Worm (Caenorhabditis elegans): ENCODE data around the gene dop-6.

Gene dop-6

ce11 chrX:4297452-4297851 lies 23.2 kb upstream of the dop-6 start, which contains the start of gene paf-2:
paf-2 (minus strand) TSS chrX:4297741.
- peak; percentile 1 for TF ChIP-seq egl-5 (tag; optimal IDR thresholded peaks at IDR 0.05)
- no peak for TF ChIP-seq mdl-1 (tag; optimal IDR thresholded peaks at IDR 0.05)
- TF ChIP-seq lin-39 (tag; optimal IDR thresholded peaks at IDR 0.05): peak; percentile 21

DNA sequence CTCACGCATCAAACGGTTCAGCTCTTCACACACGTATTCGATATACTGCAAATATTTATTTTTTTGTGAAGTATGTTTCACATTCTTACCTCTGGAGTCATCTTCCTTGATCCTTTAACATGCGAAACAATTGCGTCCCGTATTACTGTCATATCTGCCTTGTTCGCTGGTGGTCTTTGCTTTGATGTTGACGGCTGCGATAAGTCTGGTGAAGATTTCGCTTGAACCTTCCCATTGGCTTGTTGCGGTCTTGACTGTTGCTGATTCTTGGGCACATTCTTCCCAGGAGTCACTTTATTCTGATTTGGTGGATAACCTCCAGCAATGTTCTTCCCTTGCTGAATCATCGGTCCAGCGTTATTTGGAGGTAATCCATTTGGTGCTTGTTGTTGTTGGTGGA lies 17.5 kb upstream of the dop-6 start:
- no peak for TF ChIP-seq nhr-76 (tag; optimal IDR thresholded peaks at IDR 0.05)
- TF ChIP-seq elt-3 (tag; optimal IDR thresholded peaks at IDR 0.05): no peak
- no peak for TF ChIP-seq R02D3.7 (tag; optimal IDR thresholded peaks at IDR 0.05)
- TF ChIP-seq fos-1 (tag; optimal IDR thresholded peaks at IDR 0.05): no peak
- no peak for TF ChIP-seq nhr-28 (tag; optimal IDR thresholded peaks at IDR 0.05)
- no peak for TF ChIP-seq eor-1 (tag; optimal IDR thresholded peaks at IDR 0.05)
- no peak for TF ChIP-seq pha-4 (tag; optimal IDR thresholded peaks at IDR 0.05)
- no peak for TF ChIP-seq jun-1 (tag; optimal IDR thresholded peaks at IDR 0.05)
- TF ChIP-seq ceh-16 (tag; optimal IDR thresholded peaks at IDR 0.05): no peak
- no peak for TF ChIP-seq nhr-77 (tag; optimal IDR thresholded peaks at IDR 0.05)
- no peak for TF ChIP-seq snpc-4 (tag; optimal IDR thresholded peaks at IDR 0.05)
- TF ChIP-seq elt-2 (tag; optimal IDR thresholded peaks at IDR 0.05): no peak
- no peak for TF ChIP-seq nhr-67 (tag; optimal IDR thresholded peaks at IDR 0.05)
- no peak for TF ChIP-seq hmg-11 (tag; optimal IDR thresholded peaks at IDR 0.05)
- TF ChIP-seq nhr-43 (tag; optimal IDR thresholded peaks at IDR 0.05; ENCODE audit: poor library complexity, severe bottlenecking): no peak
- no peak for TF ChIP-seq nhr-11 (tag; optimal IDR thresholded peaks at IDR 0.05)

- TF ChIP-seq nhr-237 (tag; optimal IDR thresholded peaks at IDR 0.05): no peak
- TF ChIP-seq elt-3 (tag; optimal IDR thresholded peaks at IDR 0.05): no peak
Observed at ce11 chrX:4306861-4307260, 13.8 kb upstream of the dop-6 start, which contains the start of gene pqn-15. pqn-15 (minus strand) TSS chrX:4306961.

DNA sequence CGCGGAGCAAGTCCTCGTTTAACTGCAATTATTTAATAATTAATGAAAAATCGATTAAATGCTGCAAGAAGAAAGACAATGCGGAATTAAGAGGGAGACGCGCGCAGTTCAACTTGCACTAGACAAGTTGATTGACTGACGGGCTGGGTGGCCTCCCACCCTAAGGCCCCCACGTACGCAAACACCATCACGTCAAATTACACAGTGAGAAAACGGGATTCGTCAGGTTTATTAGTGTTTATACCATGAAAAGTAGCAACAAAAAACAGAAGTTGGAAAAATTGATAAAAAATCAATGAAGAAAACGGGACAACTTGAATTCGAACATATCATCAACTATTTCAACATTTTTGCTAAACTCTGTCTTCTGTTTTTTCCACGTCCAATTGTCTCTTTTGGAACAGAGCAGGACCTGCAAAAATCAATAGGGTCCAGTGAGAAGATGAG lies 13.1 kb upstream of the dop-6 start:
- TF ChIP-seq nfya-1 (tag; optimal IDR thresholded peaks at IDR 0.05; ENCODE audit: insufficient read depth) (peak; percentile 44), nhr-25 (tag; optimal IDR thresholded peaks at IDR 0.05) (peak; percentile 50), elt-2 (tag; optimal IDR thresholded peaks at IDR 0.05) (peak; percentile 25), nhr-11 (tag; optimal IDR thresholded peaks at IDR 0.05) (no peak), elt-1 (tag; optimal IDR thresholded peaks at IDR 0.05) (no peak), lsy-12 (tag; optimal IDR thresholded peaks at IDR 0.05) (peak; percentile 19), hmg-11 (tag; optimal IDR thresholded peaks at IDR 0.05) (peak; percentile 75)

DNA sequence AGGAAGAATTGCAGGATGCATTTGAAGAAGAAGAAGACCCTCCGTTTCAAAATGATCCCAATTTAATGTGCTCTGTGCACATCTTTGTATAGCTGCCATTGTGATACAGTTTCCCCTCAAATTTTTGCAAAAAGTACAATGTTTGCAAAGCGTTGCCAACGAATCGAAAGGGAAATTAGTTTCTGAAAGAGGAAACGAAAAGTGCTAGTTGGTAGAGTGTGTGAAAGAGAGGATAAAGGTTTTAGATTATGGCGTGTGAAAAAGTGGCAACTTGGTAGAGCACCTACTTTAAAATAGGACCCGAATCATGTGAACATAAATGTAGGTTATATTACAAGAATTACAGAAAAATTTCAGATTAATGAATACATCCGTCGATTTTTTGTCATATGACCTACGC lies 9.0 kb upstream of the dop-6 start, which contains the start of gene C52B9.8:
TSS of gene C52B9.8 (minus strand) at position 101 of the 400 bp plus-strand sequence.
- TF ChIP-seq tbx-2 (tag; optimal IDR thresholded peaks at IDR 0.05) (no peak), zag-1 (tag; optimal IDR thresholded peaks at IDR 0.05) (no peak), elt-2 (tag; optimal IDR thresholded peaks at IDR 0.05) (no peak), unc-62 (GFP tag; optimal IDR thresholded peaks at IDR 0.05) (no peak), pha-4 (tag; optimal IDR thresholded peaks at IDR 0.05) (no peak), nhr-77 (tag; optimal IDR thresholded peaks at IDR 0.05) (no peak), fkh-10 (GFP tag; optimal IDR thresholded peaks at IDR 0.05) (no peak), sea-2 (GFP tag; optimal IDR thresholded peaks at IDR 0.05) (no peak), lin-39 (tag; optimal IDR thresholded peaks at IDR 0.05) (no peak), mdl-1 (tag; optimal IDR thresholded peaks at IDR 0.05) (no peak), daf-12 (tag; optimal IDR thresholded peaks at IDR 0.05) (no peak), ceh-82 (tag; optimal IDR thresholded peaks at IDR 0.05) (no peak), nhr-43 (tag; optimal IDR thresholded peaks at IDR 0.05; ENCODE audit: poor library complexity, severe bottlenecking) (no peak), ZK546.5 (tag; optimal IDR thresholded peaks at IDR 0.05) (no peak), lsy-12 (tag; optimal IDR thresholded peaks at IDR 0.05) (no peak), R02D3.7 (tag; optimal IDR thresholded peaks at IDR 0.05) (no peak), skn-1 (tag; optimal IDR thresholded peaks at IDR 0.05) (no peak)

DNA sequence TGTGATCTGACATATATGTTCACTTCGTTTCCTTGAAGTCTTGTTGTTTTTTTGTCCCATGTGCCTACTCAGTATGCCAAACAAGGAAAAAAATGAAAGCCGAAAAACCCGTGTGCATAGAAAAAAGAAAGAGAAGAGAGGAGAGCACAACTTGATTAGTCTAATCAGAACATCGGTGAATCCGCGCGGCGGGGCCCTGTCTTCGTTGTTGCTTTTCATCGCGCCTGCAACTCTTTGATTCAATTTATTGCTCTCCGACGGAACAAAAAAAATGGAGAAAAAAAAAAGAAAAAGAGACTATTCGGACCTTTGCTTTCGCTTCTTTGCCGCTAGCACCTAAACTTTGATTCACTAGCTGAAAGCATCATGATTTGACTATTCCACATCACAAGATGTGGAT lies 5.7 kb upstream of the dop-6 start:
- no peak for TF ChIP-seq nfya-1 (tag; optimal IDR thresholded peaks at IDR 0.05; ENCODE audit: insufficient read depth)
- TF ChIP-seq fkh-10 (GFP tag; optimal IDR thresholded peaks at IDR 0.05): peak; percentile 87

Measured in whole organism, L3 larva.